Worm (Caenorhabditis elegans) whole organism, young adult: ENCODE measurements around the gene F10D7.10.
A peak's percentile ranks its signal among the peaks of the same experiment; 100 is the strongest.

Source experiments
- B0019.2 ChIP-seq: fragments of 200-800 bp; sonication (Bioruptor generic); conservative IDR thresholded peaks from 2 replicates; pipeline ENCODE4 v1.3.6; 2022; ENCODE audit warnings: missing genetic modification reagents, missing genetic modification characterization, missing compliant biosample characterization
- B0261.1 ChIP-seq: sonication (generic microtip); optimal IDR thresholded peaks from 2 replicates; lab custom pipeline; 2016; ENCODE audit warnings: mild to moderate bottlenecking, missing genetic modification characterization, moderate library complexity, missing compliant biosample characterization
- B0336.3 ChIP-seq: fragments of 200-800 bp; sonication (Bioruptor generic); IDR thresholded peaks from 2 replicates; pipeline ENCODE4 v1.3.6; 2022; ENCODE audit warnings: missing genetic modification characterization, missing compliant biosample characterization
- F10E7.11 ChIP-seq: sonication (generic microtip); optimal IDR thresholded peaks from 2 replicates; lab custom pipeline; 2017; ENCODE audit warnings: mild to moderate bottlenecking, missing genetic modification characterization, moderate library complexity, missing compliant biosample characterization
- K12H6.12 ChIP-seq: fragments of 200-800 bp; sonication (Bioruptor generic); optimal IDR thresholded peaks from 2 replicates; lab custom pipeline; 2018; ENCODE audit warnings: mild to moderate bottlenecking, missing genetic modification characterization, missing compliant biosample characterization
- T26A5.8 ChIP-seq: sonication (generic microtip); optimal IDR thresholded peaks from 2 replicates; lab custom pipeline; 2016; ENCODE audit warnings: missing genetic modification characterization, missing compliant biosample characterization
- Y56A3A.18 ChIP-seq: fragments of 200-800 bp; sonication (Bioruptor generic); IDR thresholded peaks from 2 replicates; pipeline ENCODE4 v1.3.6; 2022; ENCODE audit warnings: missing genetic modification reagents, missing genetic modification characterization, missing compliant biosample characterization
- Y79H2A.3 ChIP-seq: fragments of 200-800 bp; sonication (Bioruptor generic); conservative IDR thresholded peaks from 2 replicates; pipeline ENCODE4 v1.3.6; 2022; ENCODE audit warnings: missing genetic modification reagents, missing genetic modification characterization, missing compliant biosample characterization
- Y95B8A.8 ChIP-seq: fragments of 200-800 bp; sonication (Bioruptor generic); IDR thresholded peaks from 2 replicates; pipeline ENCODE4 v1.3.6; 2022; ENCODE audit warnings: missing genetic modification reagents, missing genetic modification characterization, missing compliant biosample characterization
- akir-1 ChIP-seq: fragments of 200-800 bp; sonication (Bioruptor generic); optimal IDR thresholded peaks from 2 replicates; lab custom pipeline; 2018; ENCODE audit warnings: mild to moderate bottlenecking, missing genetic modification characterization, moderate library complexity, missing compliant biosample characterization
- aptf-3 ChIP-seq: fragments of 200-800 bp; sonication (Bioruptor generic); IDR thresholded peaks from 2 replicates; pipeline ENCODE4 v1.3.6; 2022; ENCODE audit warnings: missing genetic modification characterization, missing compliant biosample characterization
- attf-6 ChIP-seq: fragments of 200-800 bp; sonication (Bioruptor generic); IDR thresholded peaks from 2 replicates; pipeline ENCODE4 v1.3.6; 2022; ENCODE audit warnings: missing genetic modification reagents, missing genetic modification characterization, missing compliant biosample characterization
- ccch-3 ChIP-seq: fragments of 200-800 bp; sonication (Bioruptor generic); optimal IDR thresholded peaks from 2 replicates; lab custom pipeline; 2018; ENCODE audit warnings: mild to moderate bottlenecking, missing genetic modification characterization, missing compliant biosample characterization
- cebp-2 ChIP-seq: fragments of 200-800 bp; sonication (Bioruptor generic); IDR thresholded peaks from 2 replicates; pipeline ENCODE4 v1.3.6; 2022; ENCODE audit warnings: missing genetic modification characterization, missing compliant biosample characterization
- ceh-91 ChIP-seq: fragments of 200-800 bp; sonication (Bioruptor generic); IDR thresholded peaks from 2 replicates; pipeline ENCODE4 v1.3.6; 2022; ENCODE audit warnings: missing genetic modification reagents, missing genetic modification characterization, missing compliant biosample characterization
- egrh-3 ChIP-seq: fragments of 200-800 bp; sonication (Bioruptor generic); IDR thresholded peaks from 2 replicates; pipeline ENCODE4 v1.3.6; 2022; ENCODE audit warnings: missing genetic modification reagents, missing genetic modification characterization, missing compliant biosample characterization
- ekl-4 ChIP-seq: fragments of 200-800 bp; sonication (Bioruptor generic); IDR thresholded peaks from 2 replicates; pipeline ENCODE4 v1.3.6; 2022; ENCODE audit warnings: missing genetic modification reagents, missing genetic modification characterization, missing compliant biosample characterization
- ets-4 ChIP-seq: fragments of 200-800 bp; sonication (Bioruptor generic); optimal IDR thresholded peaks from 2 replicates; lab custom pipeline; 2018; ENCODE audit warnings: mild to moderate bottlenecking, missing genetic modification characterization, missing compliant biosample characterization
- fkh-3 ChIP-seq: sonication (generic microtip); optimal IDR thresholded peaks from 2 replicates; lab custom pipeline; 2016; ENCODE audit warnings: mild to moderate bottlenecking, missing genetic modification characterization, missing compliant biosample characterization
- him-1 ChIP-seq: sonication (generic microtip); optimal IDR thresholded peaks from 2 replicates; lab custom pipeline; 2016; ENCODE audit warnings: missing genotype, missing genetic modification reagents, missing genetic modification characterization, missing compliant biosample characterization
- hmg-1.2 ChIP-seq: fragments of 200-800 bp; sonication (Bioruptor generic); IDR thresholded peaks from 2 replicates; pipeline ENCODE4 v1.3.6; 2022; ENCODE audit warnings: missing genetic modification reagents, missing genetic modification characterization, missing compliant biosample characterization
- let-526 ChIP-seq: fragments of 200-800 bp; sonication (Bioruptor generic); IDR thresholded peaks from 2 replicates; pipeline ENCODE4 v1.3.6; 2022; ENCODE audit warnings: missing genetic modification reagents, missing genetic modification characterization, missing compliant biosample characterization
- lin-54 ChIP-seq: fragments of 200-800 bp; sonication (Bioruptor generic); optimal IDR thresholded peaks from 2 replicates; lab custom pipeline; 2018; ENCODE audit warnings: mild to moderate bottlenecking, missing genetic modification characterization, missing compliant biosample characterization
- lsy-27 ChIP-seq: sonication (generic microtip); optimal IDR thresholded peaks from 2 replicates; lab custom pipeline; 2017; ENCODE audit warnings: missing genetic modification characterization, mild to moderate bottlenecking, missing compliant biosample characterization, antibody characterized with exemption, missing genotype, borderline replicate concordance; ENCODE audit not compliant: insufficient read depth
- madf-6 ChIP-seq: fragments of 200-800 bp; sonication (Bioruptor generic); IDR thresholded peaks from 2 replicates; pipeline ENCODE4 v1.3.6; 2022; ENCODE audit warnings: missing genetic modification reagents, missing genetic modification characterization, missing compliant biosample characterization
- nfya-2 ChIP-seq: fragments of 200-800 bp; sonication (Bioruptor generic); IDR thresholded peaks from 2 replicates; pipeline ENCODE4 v1.3.6; 2022; ENCODE audit warnings: missing genetic modification reagents, missing genetic modification characterization, missing compliant biosample characterization
- nhr-120 ChIP-seq: fragments of 200-800 bp; sonication (Bioruptor generic); IDR thresholded peaks from 2 replicates; pipeline ENCODE4 v1.3.6; 2022; ENCODE audit warnings: missing genetic modification characterization, missing compliant biosample characterization
- nhr-80 ChIP-seq: sonication (generic microtip); optimal IDR thresholded peaks from 2 replicates; lab custom pipeline; 2016; ENCODE audit warnings: missing genetic modification characterization, missing compliant biosample characterization
- rcor-1 ChIP-seq: fragments of 200-800 bp; sonication (Bioruptor generic); IDR thresholded peaks from 2 replicates; pipeline ENCODE4 v1.3.6; 2022; ENCODE audit warnings: missing genetic modification reagents, missing genetic modification characterization, missing compliant biosample characterization
- repo-1 ChIP-seq: sonication (generic microtip); optimal IDR thresholded peaks from 2 replicates; lab custom pipeline; 2017; ENCODE audit warnings: mild to moderate bottlenecking, missing genetic modification characterization, missing compliant biosample characterization
- rpc-1 ChIP-seq, 2 experiments: fragments of 150-350 bp in 1 of 2; sonication (generic microtip) in 1 of 2; optimal IDR thresholded peaks; 2 replicates each; lab custom pipeline; 2014 to 2018; ENCODE audit warnings: missing biosample characterization in 1 of 2, missing genetic modification characterization in 1 of 2, missing genetic modification reagents in 1 of 2, missing genotype in 1 of 2
- sdz-38 ChIP-seq: sonication (generic microtip); optimal IDR thresholded peaks from 2 replicates; lab custom pipeline; 2016; ENCODE audit warnings: missing genotype, missing genetic modification characterization, missing compliant biosample characterization
- snpc-1.3 ChIP-seq: sonication (generic microtip); optimal IDR thresholded peaks from 2 replicates; lab custom pipeline; 2017; ENCODE audit warnings: missing genetic modification characterization, mild to moderate bottlenecking, missing compliant biosample characterization, antibody characterized with exemption, moderate library complexity, missing genotype, missing genetic modification reagents; ENCODE audit not compliant: insufficient read depth
- snpc-3.4 ChIP-seq: sonication (generic microtip); optimal IDR thresholded peaks from 2 replicates; lab custom pipeline; 2017; ENCODE audit warnings: missing genetic modification characterization, mild to moderate bottlenecking, missing compliant biosample characterization, antibody characterized with exemption, moderate library complexity, missing genotype, missing genetic modification reagents
- tlf-1 ChIP-seq: fragments of 200-800 bp; sonication (Bioruptor generic); optimal IDR thresholded peaks from 2 replicates; lab custom pipeline; 2018; ENCODE audit warnings: mild to moderate bottlenecking, missing genetic modification characterization, missing compliant biosample characterization
- unc-62 ChIP-seq: fragments of 150-350 bp; optimal IDR thresholded peaks from 2 replicates; lab custom pipeline; 2014; ENCODE audit warnings: missing biosample characterization, missing genetic modification reagents, missing genetic modification characterization
- ztf-3 ChIP-seq: fragments of 200-800 bp; sonication (Bioruptor generic); optimal IDR thresholded peaks from 2 replicates; lab custom pipeline; 2018; ENCODE audit warnings: mild to moderate bottlenecking, missing genetic modification characterization, missing compliant biosample characterization

The F10D7.10 gene

ce11 chrX:17349411-17349810 lies 30.2 kb downstream of the F10D7.10 start:
- no peak for TF ChIP-seq egrh-3
- TF ChIP-seq snpc-1.3, result no peak
- no peak for TF ChIP-seq Y56A3A.18 (GFP tag; lab: Robert Waterston, UW)
- no peak for TF ChIP-seq Y79H2A.3
- no peak for TF ChIP-seq rcor-1 (GFP tag; lab: Robert Waterston, UW)

- TF ChIP-seq him-1, result no peak
- no peak for TF ChIP-seq cebp-2 (GFP tag; lab: Robert Waterston, UW)
- no peak for TF ChIP-seq egrh-3
- TF ChIP-seq T26A5.8 (tag; lab: Kevin White, UChicago), result no peak
- TF ChIP-seq F10E7.11, result no peak
- no peak for TF ChIP-seq lin-54
- TF ChIP-seq rpc-1 (optimal IDR thresholded peaks at IDR 0.05; lab: Kevin White, UChicago), result no peak
- no peak for TF ChIP-seq rpc-1 (tag; optimal IDR thresholded peaks at IDR 0.05; lab: Kevin White, UChicago)
- TF ChIP-seq akir-1 (GFP tag; lab: Kevin White, UChicago), result no peak
- no peak for TF ChIP-seq rcor-1 (GFP tag; lab: Robert Waterston, UW)
- TF ChIP-seq nhr-120 (GFP tag; lab: Robert Waterston, UW), result no peak
- no peak for TF ChIP-seq Y79H2A.3
- TF ChIP-seq nfya-2 (GFP tag; lab: Robert Waterston, UW), result no peak
- TF ChIP-seq sdz-38 (tag; lab: Kevin White, UChicago), result no peak
- TF ChIP-seq attf-6 (GFP tag; lab: Robert Waterston, UW), result no peak
- no peak for TF ChIP-seq snpc-3.4 (tag; lab: Kevin White, UChicago)
- TF ChIP-seq madf-6, result no peak
- no peak for TF ChIP-seq hmg-1.2 (GFP tag; lab: Robert Waterston, UW)
- no peak for TF ChIP-seq tlf-1 (GFP tag; lab: Kevin White, UChicago)
- no peak for TF ChIP-seq B0336.3 (GFP tag; lab: Robert Waterston, UW)
Observed at ce11 chrX:17340484-17340883, 39.1 kb downstream of the F10D7.10 start, which contains the start of gene C53C11.1. TSS of gene C53C11.1 (plus strand) at chrX:17340784.

- TF ChIP-seq ekl-4 (no peak), aptf-3 (GFP tag; lab: Robert Waterston, UW) (no peak), repo-1 (tag; lab: Kevin White, UChicago) (no peak), K12H6.12 (no peak)
Observed at ce11 chrX:17338944-17339343, 40.6 kb downstream of the F10D7.10 start.

DNA sequence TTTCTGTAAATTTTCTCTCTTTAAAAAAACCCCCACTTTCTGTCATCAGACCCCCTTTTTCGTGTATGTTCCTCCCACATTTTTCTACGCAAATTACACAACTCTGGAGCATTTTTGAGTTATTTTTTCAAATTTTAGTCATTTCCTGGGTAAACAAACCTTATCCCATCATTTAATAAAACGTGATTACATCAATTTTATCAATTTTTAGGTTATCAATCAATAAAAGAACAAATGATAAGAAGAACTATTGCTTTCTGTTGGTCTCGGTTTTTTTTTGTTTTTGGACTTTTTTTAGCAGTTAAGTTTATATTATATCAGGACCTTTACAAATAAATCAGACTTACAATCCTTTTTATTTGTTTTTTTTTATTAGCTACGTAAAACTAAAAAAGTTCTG lies 43.2 kb downstream of the F10D7.10 start, which contains the start of gene C53C11.2:
C53C11.2 (plus strand) TSS at position 284 of the 400 bp plus-strand sequence.
- peak; percentile 9 for TF ChIP-seq nhr-80 (tag; lab: Kevin White, UChicago)
- no peak for TF ChIP-seq let-526

ce11 chrX:17333752-17334151 lies 45.8 kb downstream of the F10D7.10 start, which contains the start of gene C53C11.5:
TSS of gene C53C11.5 (plus strand) at chrX:17334052.
- TF ChIP-seq B0261.1 (tag; lab: Kevin White, UChicago), result no peak
- no peak for TF ChIP-seq Y95B8A.8 (GFP tag; lab: Robert Waterston, UW)
- TF ChIP-seq B0019.2, result no peak
- no peak for TF ChIP-seq Y56A3A.18 (GFP tag; lab: Robert Waterston, UW)

DNA sequence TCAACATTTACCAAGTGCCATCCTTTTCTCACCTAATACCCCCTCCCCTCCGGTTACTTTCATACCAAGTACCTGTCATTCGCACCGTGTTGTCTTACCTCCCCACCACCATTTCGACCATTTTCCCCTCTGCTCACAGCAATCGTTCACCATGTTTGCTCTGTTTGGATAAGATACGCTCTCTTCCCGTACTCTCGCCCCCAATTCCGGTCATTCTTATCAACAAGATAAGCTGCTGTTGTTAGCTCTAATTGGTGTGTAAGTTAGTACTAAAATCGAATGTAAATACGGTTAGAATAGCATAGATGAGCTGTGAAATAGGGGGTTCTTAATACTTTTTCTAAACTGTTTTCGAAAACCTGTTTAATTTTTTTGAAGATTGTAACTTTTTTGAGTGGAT lies 49.0 kb downstream of the F10D7.10 start:
- no peak for TF ChIP-seq let-526
- no peak for TF ChIP-seq unc-62 (GFP tag; lab: Kevin White, UChicago)
- no peak for TF ChIP-seq ccch-3 (GFP tag; lab: Kevin White, UChicago)
- no peak for TF ChIP-seq lsy-27 (tag; lab: Kevin White, UChicago)
- no peak for TF ChIP-seq ets-4 (GFP tag; lab: Kevin White, UChicago)
- no peak for TF ChIP-seq ztf-3
- no peak for TF ChIP-seq B0019.2
- TF ChIP-seq fkh-3 (tag; lab: Kevin White, UChicago), result no peak
- no peak for TF ChIP-seq ceh-91 (GFP tag; lab: Robert Waterston, UW)
